Fruit fly (Drosophila melanogaster): ENCODE measurements around the gene mbf1.

dm6 chr3L:16556523-16556922, 17.7 kb upstream of the mbf1 start, which contains the start of gene CG4229:
- TF ChIP-seq CG10631 (GFP tag; optimal IDR thresholded peaks at IDR 0.05), result no peak
- no peak for TF ChIP-seq Hr39 (GFP tag; optimal IDR thresholded peaks at IDR 0.05)
- no peak for TF ChIP-seq Hr38 (GFP tag; optimal IDR thresholded peaks at IDR 0.05)
- no peak for TF ChIP-seq CG6854 (GFP tag; optimal IDR thresholded peaks at IDR 0.05)
- TF ChIP-seq Lpt (GFP tag; optimal IDR thresholded peaks at IDR 0.05), result no peak
- TF ChIP-seq Ets96B (tag; optimal IDR thresholded peaks at IDR 0.05), result no peak
- no peak for TF ChIP-seq CG32006 (GFP tag; optimal IDR thresholded peaks at IDR 0.05)
- no peak for TF ChIP-seq fkh (GFP tag; optimal IDR thresholded peaks at IDR 0.05)
- TF ChIP-seq lz (GFP tag; optimal IDR thresholded peaks at IDR 0.05), result no peak
- no peak for TF ChIP-seq Gug (GFP tag; IDR thresholded peaks at IDR 0.05)
- TF ChIP-seq Blimp-1 (GFP tag; optimal IDR thresholded peaks at IDR 0.05), result no peak
- TF ChIP-seq CG8632 (GFP tag; optimal IDR thresholded peaks at IDR 0.05), result no peak
- no peak for TF ChIP-seq CG6163 (GFP tag; IDR thresholded peaks at IDR 0.05)

All from whole organism, prepupa.